Worm (Caenorhabditis elegans) whole organism, early embryonic: ENCODE results near the gene F45G2.8.

Experiments
- B0310.2 ChIP-seq: sonication (generic microtip); optimal IDR thresholded peaks from 2 replicates; lab custom pipeline; 2016; ENCODE audit warnings: mild to moderate bottlenecking, missing genetic modification characterization, missing compliant biosample characterization
- F13C5.2 ChIP-seq: sonication (generic microtip); optimal IDR thresholded peaks from 2 replicates; lab custom pipeline; 2017; ENCODE audit warnings: mild to moderate bottlenecking, missing genetic modification characterization, inconsistent platforms, missing compliant biosample characterization
- aly-1 ChIP-seq: sonication (generic microtip); optimal IDR thresholded peaks from 2 replicates; lab custom pipeline; 2016; ENCODE audit warnings: missing genetic modification characterization, missing compliant biosample characterization
- ama-1 ChIP-seq: fragments of 150-350 bp; optimal IDR thresholded peaks from 2 replicates; lab custom pipeline; 2014
- ceh-13 ChIP-seq: fragments of 200-800 bp; sonication (Bioruptor generic); optimal IDR thresholded peaks from 2 replicates; lab custom pipeline; 2018; ENCODE audit warnings: mild to moderate bottlenecking, missing genetic modification characterization, missing compliant biosample characterization
- ceh-36 ChIP-seq: sonication (generic microtip); optimal IDR thresholded peaks from 2 replicates; lab custom pipeline; 2016; ENCODE audit warnings: missing genetic modification characterization, inconsistent platforms, missing compliant biosample characterization
- ets-7 ChIP-seq: sonication (generic microtip); optimal IDR thresholded peaks from 2 replicates; lab custom pipeline; 2016; ENCODE audit warnings: missing genotype, missing genetic modification characterization, missing compliant biosample characterization
- flt-1 ChIP-seq: fragments of 200-800 bp; sonication (Bioruptor generic); IDR thresholded peaks from 2 replicates; pipeline ENCODE4 v1.3.6; 2022; ENCODE audit warnings: missing genetic modification characterization, missing compliant biosample characterization
- hmbx-1 ChIP-seq: sonication (generic microtip); optimal IDR thresholded peaks from 2 replicates; lab custom pipeline; 2016; ENCODE audit warnings: mild to moderate bottlenecking, missing genetic modification characterization, missing compliant biosample characterization
- hmg-4 ChIP-seq: fragments of 200-800 bp; sonication (Bioruptor generic); optimal IDR thresholded peaks from 2 replicates; lab custom pipeline; 2018; ENCODE audit warnings: mild to moderate bottlenecking, missing genetic modification characterization, missing compliant biosample characterization
- hnd-1 ChIP-seq: sonication (generic microtip); optimal IDR thresholded peaks from 2 replicates; lab custom pipeline; 2016; ENCODE audit warnings: missing genetic modification characterization, missing compliant biosample characterization
- pes-1 ChIP-seq: fragments of 200-800 bp; sonication (Bioruptor generic); IDR thresholded peaks from 2 replicates; pipeline ENCODE4 v1.3.6; 2022; ENCODE audit warnings: missing genetic modification reagents, missing genetic modification characterization, missing compliant biosample characterization
- scrt-1 ChIP-seq: fragments of 200-800 bp; sonication (Bioruptor generic); IDR thresholded peaks from 2 replicates; pipeline ENCODE4 v1.3.6; 2022; ENCODE audit warnings: missing genetic modification characterization, missing compliant biosample characterization
- sea-1 ChIP-seq: fragments of 200-800 bp; sonication (Bioruptor generic); conservative IDR thresholded peaks from 2 replicates; pipeline ENCODE4 v1.3.6; 2022; ENCODE audit warnings: missing genetic modification characterization, missing compliant biosample characterization
- tbx-11 ChIP-seq: fragments of 200-800 bp; sonication (Bioruptor generic); IDR thresholded peaks from 2 replicates; pipeline ENCODE4 v1.3.6; 2022; ENCODE audit warnings: missing genetic modification characterization, missing compliant biosample characterization
- tbx-37 ChIP-seq: fragments of 200-800 bp; sonication (Bioruptor generic); conservative IDR thresholded peaks from 2 replicates; pipeline ENCODE4 v1.3.6; 2022; ENCODE audit warnings: missing genetic modification reagents, missing genetic modification characterization, missing compliant biosample characterization
- tra-4 ChIP-seq: sonication (generic microtip); optimal IDR thresholded peaks from 2 replicates; lab custom pipeline; 2017; ENCODE audit warnings: missing genetic modification characterization, missing compliant biosample characterization

Gene F45G2.8

ce11 chrIII:13429668-13430067 lies 5.8 kb downstream of the F45G2.8 start, which contains the start of gene bli-5:
bli-5 (minus strand) TSS chrIII:13429768.
- no peak for TF ChIP-seq ceh-13 (GFP tag; lab: Kevin White, UChicago)
- no peak for TF ChIP-seq tra-4
- no peak for TF ChIP-seq ama-1 (lab: Kevin White, UChicago)
- no peak for TF ChIP-seq tbx-37 (GFP tag; lab: Robert Waterston, UW)
- TF ChIP-seq hmbx-1, result no peak
- no peak for TF ChIP-seq aly-1 (tag; lab: Kevin White, UChicago)
- no peak for TF ChIP-seq sea-1 (GFP tag; lab: Robert Waterston, UW)
- no peak for TF ChIP-seq scrt-1 (GFP tag; lab: Robert Waterston, UW)
- TF ChIP-seq hnd-1, result no peak

DNA sequence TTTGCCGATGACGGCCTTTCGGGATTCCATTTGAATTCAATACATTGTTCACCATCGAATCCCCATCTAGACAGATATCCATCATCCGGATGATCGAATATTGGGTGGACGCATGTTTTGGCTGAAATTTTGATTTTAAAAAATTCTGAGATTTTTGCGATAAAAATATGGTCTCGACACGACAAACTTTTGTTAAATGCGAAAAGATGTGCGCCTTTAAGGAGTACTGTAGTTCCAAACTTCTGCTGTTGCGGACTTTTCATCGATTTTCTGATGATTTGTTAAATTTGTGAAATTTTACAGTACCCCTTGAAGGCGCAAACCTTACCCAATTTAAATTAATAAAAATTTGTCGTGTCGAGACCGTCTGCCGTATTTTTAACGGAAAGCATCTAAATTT lies 7.7 kb downstream of the F45G2.8 start:
- no peak for TF ChIP-seq hnd-1
- no peak for TF ChIP-seq ceh-13 (GFP tag; lab: Kevin White, UChicago)
- TF ChIP-seq F13C5.2, result no peak
- no peak for TF ChIP-seq B0310.2 (tag; lab: Kevin White, UChicago)
- no peak for TF ChIP-seq sea-1 (GFP tag; lab: Robert Waterston, UW)
- TF ChIP-seq ets-7 (tag; lab: Kevin White, UChicago), result no peak
- TF ChIP-seq hmbx-1, result no peak
- TF ChIP-seq scrt-1 (GFP tag; lab: Robert Waterston, UW), result no peak
- no peak for TF ChIP-seq tbx-11 (GFP tag; lab: Robert Waterston, UW)
- no peak for TF ChIP-seq aly-1 (tag; lab: Kevin White, UChicago)

DNA sequence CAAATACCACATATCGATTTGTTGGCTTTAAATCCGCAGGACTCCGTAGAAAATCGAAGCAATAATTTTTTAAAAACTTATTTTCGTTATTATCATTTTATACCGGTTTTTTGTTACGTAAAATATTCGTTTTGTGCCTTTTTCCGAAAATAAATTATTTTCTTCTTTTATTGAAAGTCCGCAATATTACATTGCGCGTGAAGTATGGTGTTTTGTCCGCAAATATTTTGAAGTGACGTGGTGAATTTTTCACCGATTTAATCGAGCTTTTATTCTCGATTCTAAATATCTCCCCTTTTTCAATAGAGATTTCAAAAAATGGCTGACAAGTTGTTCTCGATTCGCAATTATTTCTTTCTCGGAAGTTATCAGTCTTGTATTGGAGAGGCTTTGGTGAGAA lies 9.4 kb downstream of the F45G2.8 start, which contains the start of gene cope-1:
Gene cope-1 (plus strand): TSS at position 229 of the 400 bp plus-strand sequence.
- no peak for TF ChIP-seq sea-1 (GFP tag; lab: Robert Waterston, UW)
- TF ChIP-seq tbx-37 (GFP tag; lab: Robert Waterston, UW), result no peak
- TF ChIP-seq ceh-36 (tag; lab: Kevin White, UChicago), result no peak
- no peak for TF ChIP-seq hmbx-1
- TF ChIP-seq ceh-13 (GFP tag; lab: Kevin White, UChicago), result no peak
- no peak for TF ChIP-seq hmg-4 (GFP tag; lab: Kevin White, UChicago)
- TF ChIP-seq tra-4, result no peak
- no peak for TF ChIP-seq F13C5.2

ce11 chrIII:13423414-13423813 lies 12.1 kb downstream of the F45G2.8 start, which contains the start of gene exo-1:
exo-1 (plus strand) TSS chrIII:13423514.
- TF ChIP-seq tbx-11 (GFP tag; lab: Robert Waterston, UW) (no peak), ceh-36 (tag; lab: Kevin White, UChicago) (no peak), tbx-37 (GFP tag; lab: Robert Waterston, UW) (no peak), scrt-1 (GFP tag; lab: Robert Waterston, UW) (no peak), ceh-13 (GFP tag; lab: Kevin White, UChicago) (no peak), hnd-1 (no peak), ets-7 (tag; lab: Kevin White, UChicago) (no peak), tra-4 (no peak), ama-1 (lab: Kevin White, UChicago) (no peak), sea-1 (GFP tag; lab: Robert Waterston, UW) (no peak), hmbx-1 (no peak)

ce11 chrIII:13418975-13419374 lies 16.5 kb downstream of the F45G2.8 start:
- TF ChIP-seq tbx-37 (GFP tag; lab: Robert Waterston, UW) (no peak), ceh-36 (tag; lab: Kevin White, UChicago) (no peak), tra-4 (no peak), ets-7 (tag; lab: Kevin White, UChicago) (no peak)

DNA sequence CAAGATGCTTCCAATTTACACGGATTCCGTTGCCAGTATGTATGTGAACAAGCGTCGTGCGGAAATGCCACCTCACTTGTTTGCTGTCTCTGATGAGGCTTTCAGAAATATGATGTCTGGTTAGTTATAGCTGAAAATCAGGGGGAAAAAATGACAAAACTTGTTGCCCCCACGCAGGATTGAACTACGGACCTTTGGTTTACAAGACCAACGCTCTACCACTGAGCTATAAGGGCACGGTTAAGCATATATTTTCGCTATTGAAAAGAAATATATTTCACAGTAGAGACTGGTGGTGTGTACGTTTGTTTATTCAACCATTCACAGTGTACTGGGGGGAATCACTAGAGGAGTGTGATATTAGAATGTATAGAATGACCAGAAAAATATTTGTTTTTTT lies 24.3 kb downstream of the F45G2.8 start:
- TF ChIP-seq tra-4, result no peak
- no peak for TF ChIP-seq hmbx-1
- TF ChIP-seq ceh-36 (tag; lab: Kevin White, UChicago), result no peak

DNA sequence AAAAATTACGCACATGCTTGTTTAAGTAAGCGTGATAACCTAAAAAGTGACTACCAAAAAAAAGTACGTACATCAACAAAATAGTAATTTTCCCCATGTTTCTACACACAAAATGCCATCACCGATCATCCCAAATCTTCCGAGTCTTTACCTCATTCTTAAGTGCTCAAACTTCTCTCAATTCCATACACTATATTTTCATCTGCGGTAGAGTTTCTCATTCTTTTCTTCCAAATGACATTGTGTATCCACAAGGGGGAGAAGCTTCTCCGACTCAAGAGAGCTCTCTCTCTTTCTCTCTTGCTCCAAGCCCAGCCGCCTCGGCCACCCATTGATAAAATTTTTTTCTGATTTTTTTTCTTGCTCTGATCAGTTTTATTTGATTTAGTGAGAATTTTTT lies 26.0 kb downstream of the F45G2.8 start, which contains the start of gene myo-6:
Gene myo-6 (plus strand): TSS at position 301 of the 400 bp plus-strand sequence.
- TF ChIP-seq ceh-13 (GFP tag; lab: Kevin White, UChicago) (no peak), scrt-1 (GFP tag; lab: Robert Waterston, UW) (no peak), ets-7 (tag; lab: Kevin White, UChicago) (no peak), F13C5.2 (no peak)

- no peak for TF ChIP-seq tra-4
- no peak for TF ChIP-seq ceh-13 (GFP tag; lab: Kevin White, UChicago)
- TF ChIP-seq pes-1 (GFP tag; lab: Robert Waterston, UW), result no peak
- no peak for TF ChIP-seq hmbx-1
- TF ChIP-seq ets-7 (tag; lab: Kevin White, UChicago), result no peak
- no peak for TF ChIP-seq scrt-1 (GFP tag; lab: Robert Waterston, UW)
- TF ChIP-seq flt-1 (GFP tag; lab: Robert Waterston, UW), result no peak
- TF ChIP-seq ceh-36 (tag; lab: Kevin White, UChicago), result no peak
- TF ChIP-seq aly-1 (tag; lab: Kevin White, UChicago), result no peak
- TF ChIP-seq sea-1 (GFP tag; lab: Robert Waterston, UW), result no peak
- TF ChIP-seq ama-1 (lab: Kevin White, UChicago), result no peak
- TF ChIP-seq tbx-11 (GFP tag; lab: Robert Waterston, UW), result no peak
- no peak for TF ChIP-seq tbx-37 (GFP tag; lab: Robert Waterston, UW)
- no peak for TF ChIP-seq hnd-1
- TF ChIP-seq B0310.2 (tag; lab: Kevin White, UChicago), result no peak
- TF ChIP-seq F13C5.2, result no peak
- TF ChIP-seq hmg-4 (GFP tag; lab: Kevin White, UChicago), result no peak
Observed at ce11 chrIII:13405504-13405903, 30.0 kb downstream of the F45G2.8 start, which contains the start of gene nas-1. nas-1 (plus strand) TSS chrIII:13405804.
